Worm (Caenorhabditis elegans) whole organism, late embryonic: ENCODE results near the gene F13H8.5.

Source experiments
- ama-1 ChIP-seq: fragments of 150-350 bp; optimal IDR thresholded peaks from 2 replicates; lab custom pipeline; 2014
- pqm-1 ChIP-seq: sonication (generic microtip); optimal IDR thresholded peaks from 2 replicates; lab custom pipeline; 2016; ENCODE audit warnings: missing genetic modification characterization, missing compliant biosample characterization

ce11 chrII:6283074-6283473 is 27.1 kb upstream of the F13H8.5 start, which contains the start of gene F13H8.1:
- no peak for TF ChIP-seq ama-1 (lab: Kevin White, UChicago)
- TF ChIP-seq pqm-1 (tag; lab: Kevin White, UChicago) = no peak
